Fruit fly (Drosophila melanogaster): ENCODE measurements around the gene CG32576.
A peak's percentile ranks its signal among the peaks of the same experiment; 100 is the strongest.

The CG32576 gene

dm6 chrX:16278783-16279182, 9.6 kb downstream of the CG32576 start (continued):
- TF ChIP-seq nmo (GFP tag; optimal IDR thresholded peaks at IDR 0.05) (peak; percentile 75), cwo (GFP tag; optimal IDR thresholded peaks at IDR 0.05) (peak; percentile 76), Oaz (GFP tag; IDR thresholded peaks at IDR 0.05) (peak; percentile 71), CG2678 (tag; optimal IDR thresholded peaks at IDR 0.05) (peak; percentile 89), CG31441 (GFP tag; IDR thresholded peaks at IDR 0.05) (peak; percentile 60), BEAF-32 (GFP tag; optimal IDR thresholded peaks at IDR 0.05) (no peak), az2 (GFP tag; optimal IDR thresholded peaks at IDR 0.05) (peak; percentile 71), Dip2 (GFP tag; IDR thresholded peaks at IDR 0.05) (no peak), sima (GFP tag; optimal IDR thresholded peaks at IDR 0.05) (no peak), CG42726 (GFP tag; IDR thresholded peaks at IDR 0.05; ENCODE audit: partially characterized antibody) (no peak), D19A (tag; optimal IDR thresholded peaks at IDR 0.05) (peak; percentile 86), btn (GFP tag; optimal IDR thresholded peaks at IDR 0.05) (no peak), jigr1 (GFP tag; IDR thresholded peaks at IDR 0.05) (peak; percentile 60; the same call in 2 of the 3 replicates), lov (optimal IDR thresholded peaks at IDR 0.05) (no peak), lov (GFP tag; IDR thresholded peaks at IDR 0.05) (peak; percentile 56; the same call in 1 of the 3 replicates), schlank (tag; optimal IDR thresholded peaks at IDR 0.05) (peak; percentile 46), Adf1 (GFP tag; IDR thresholded peaks at IDR 0.05) (no peak), klu (GFP tag; IDR thresholded peaks at IDR 0.05) (peak; percentile 25; the same call in 1 of the 2 replicates), p53 (GFP tag; optimal IDR thresholded peaks at IDR 0.05) (no peak), hth (optimal IDR thresholded peaks at IDR 0.05) (no peak), Hsf (GFP tag; optimal IDR thresholded peaks at IDR 0.05) (peak; percentile 64), gsb (GFP tag; IDR thresholded peaks at IDR 0.05) (peak; percentile 70), tna (GFP tag; IDR thresholded peaks at IDR 0.05; ENCODE audit: partially characterized antibody) (no peak), YL-1 (GFP tag; optimal IDR thresholded peaks at IDR 0.05) (peak; percentile 51), Max (GFP tag; optimal IDR thresholded peaks at IDR 0.05) (peak; percentile 46), CG31365 (tag; optimal IDR thresholded peaks at IDR 0.05) (peak; percentile 61), CG12942 (GFP tag; optimal IDR thresholded peaks at IDR 0.05) (peak; percentile 39), eyg (GFP tag; optimal IDR thresholded peaks at IDR 0.05) (no peak), ro (GFP tag; IDR thresholded peaks at IDR 0.05) (peak; percentile 35; the same call in 1 of the 2 replicates), CG12391 (tag; optimal IDR thresholded peaks at IDR 0.05) (peak; percentile 88), CG7987 (GFP tag; optimal IDR thresholded peaks at IDR 0.05) (peak; percentile 51), Fer1 (GFP tag; optimal IDR thresholded peaks at IDR 0.05) (peak; percentile 87), sr (GFP tag; IDR thresholded peaks at IDR 0.05) (peak; percentile 66), eve (GFP tag; optimal IDR thresholded peaks at IDR 0.05) (peak in 1 of 2 experiments; percentile 92), Mad (GFP tag; optimal IDR thresholded peaks at IDR 0.05) (peak; percentile 73), CG15011 (GFP tag; optimal IDR thresholded peaks at IDR 0.05) (peak; percentile 76), CG1647 (GFP tag; optimal IDR thresholded peaks at IDR 0.05) (peak; percentile 51), CG30403 (GFP tag; optimal IDR thresholded peaks at IDR 0.05) (peak; percentile 57), tx (GFP tag; optimal IDR thresholded peaks at IDR 0.05) (peak; percentile 31), gfzf (GFP tag; optimal IDR thresholded peaks at IDR 0.05) (no peak), Fer2 (tag; optimal IDR thresholded peaks at IDR 0.05) (peak; percentile 59), CG9215 (GFP tag; IDR thresholded peaks at IDR 0.05) (peak; percentile 51), CG6689 (GFP tag; IDR thresholded peaks at IDR 0.05) (peak; percentile 81), tup (GFP tag; optimal IDR thresholded peaks at IDR 0.05) (peak; percentile 21), H15 (GFP tag; IDR thresholded peaks at IDR 0.05) (peak; percentile 67; the same call in 2 of the 3 replicates), CG14667 (GFP tag; IDR thresholded peaks at IDR 0.05) (peak; percentile 65; the same call in 1 of the 2 replicates), Ada2b (GFP tag; IDR thresholded peaks at IDR 0.05) (peak; percentile 86), CG6813 (GFP tag; optimal IDR thresholded peaks at IDR 0.05) (peak; percentile 96), CG13123 (GFP tag; optimal IDR thresholded peaks at IDR 0.05) (no peak), CG10366 (GFP tag; IDR thresholded peaks at IDR 0.05) (peak; percentile 73), ac (GFP tag; optimal IDR thresholded peaks at IDR 0.05) (peak; percentile 82), CG16813 (GFP tag; IDR thresholded peaks at IDR 0.05; ENCODE audit: partially characterized antibody) (no peak)
